Worm (Caenorhabditis elegans): ENCODE data around the gene tax-4.

The tax-4 gene

DNA sequence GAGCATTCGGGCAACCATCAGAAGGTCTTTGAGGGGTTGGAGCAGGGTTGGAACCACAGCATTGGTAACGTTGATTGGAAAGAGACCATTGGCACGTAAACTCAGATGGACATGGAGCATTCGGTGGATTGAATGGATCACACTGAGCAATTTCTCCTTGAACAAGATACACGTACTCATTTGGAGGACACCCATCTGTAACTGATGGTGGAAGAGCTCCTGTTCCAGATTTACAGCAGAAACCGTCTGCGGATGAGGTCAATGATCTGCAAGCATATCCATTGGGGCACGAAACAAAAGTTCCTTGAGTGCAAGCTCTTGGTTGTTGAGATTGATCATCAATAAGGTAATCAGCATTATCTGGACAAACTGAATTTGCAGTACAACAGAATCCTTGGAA lies 20.6 kb downstream of the tax-4 start:
- no peak for TF ChIP-seq hlh-4 (tag; optimal IDR thresholded peaks at IDR 0.05)
- no peak for TF ChIP-seq ceh-88 (GFP tag; IDR thresholded peaks at IDR 0.05)
- no peak for TF ChIP-seq nhr-20 (tag; optimal IDR thresholded peaks at IDR 0.05)

DNA sequence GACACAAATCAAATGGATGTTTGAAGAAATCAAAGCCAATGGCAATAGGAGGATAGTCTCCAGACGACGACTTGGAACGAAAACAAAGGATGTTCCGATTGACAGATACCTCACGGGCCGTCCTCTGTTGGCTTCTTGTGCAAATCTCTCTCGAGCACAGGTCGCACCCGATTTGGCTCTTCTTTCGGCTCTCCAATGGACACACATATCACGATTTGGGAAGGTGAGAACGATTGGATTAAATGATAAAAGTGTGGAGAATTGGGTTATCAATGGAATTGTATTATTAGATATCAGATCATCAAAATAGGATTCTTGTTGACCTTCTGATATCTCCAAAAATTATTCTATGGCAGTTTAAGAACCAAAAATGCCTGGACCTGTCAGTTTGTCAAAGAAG lies 24.8 kb downstream of the tax-4 start, which contains the start of gene ZC84.1:
Gene ZC84.1 (minus strand): TSS at position 101 of the 400 bp plus-strand sequence.
- no peak for TF ChIP-seq lin-14 (GFP tag; optimal IDR thresholded peaks at IDR 0.05)
- TF ChIP-seq nhr-76 (tag; optimal IDR thresholded peaks at IDR 0.05) = no peak
- no peak for TF ChIP-seq nhr-20 (tag; optimal IDR thresholded peaks at IDR 0.05)
- no peak for TF ChIP-seq ztf-11 (tag; optimal IDR thresholded peaks at IDR 0.05)
- TF ChIP-seq nhr-28 (tag; optimal IDR thresholded peaks at IDR 0.05) = no peak
- TF ChIP-seq unc-86 (tag; optimal IDR thresholded peaks at IDR 0.05) = no peak
- TF ChIP-seq C04F5.9 (tag; optimal IDR thresholded peaks at IDR 0.05) = no peak
- TF ChIP-seq nhr-12 (tag; optimal IDR thresholded peaks at IDR 0.05) = no peak
- no peak for TF ChIP-seq unc-62 (GFP tag; optimal IDR thresholded peaks at IDR 0.05)
- no peak for TF ChIP-seq fkh-10 (GFP tag; optimal IDR thresholded peaks at IDR 0.05)
- TF ChIP-seq lir-3 (tag; optimal IDR thresholded peaks at IDR 0.05; ENCODE audit: poor library complexity) = no peak
- no peak for TF ChIP-seq grh-1 (GFP tag; IDR thresholded peaks at IDR 0.05)

DNA sequence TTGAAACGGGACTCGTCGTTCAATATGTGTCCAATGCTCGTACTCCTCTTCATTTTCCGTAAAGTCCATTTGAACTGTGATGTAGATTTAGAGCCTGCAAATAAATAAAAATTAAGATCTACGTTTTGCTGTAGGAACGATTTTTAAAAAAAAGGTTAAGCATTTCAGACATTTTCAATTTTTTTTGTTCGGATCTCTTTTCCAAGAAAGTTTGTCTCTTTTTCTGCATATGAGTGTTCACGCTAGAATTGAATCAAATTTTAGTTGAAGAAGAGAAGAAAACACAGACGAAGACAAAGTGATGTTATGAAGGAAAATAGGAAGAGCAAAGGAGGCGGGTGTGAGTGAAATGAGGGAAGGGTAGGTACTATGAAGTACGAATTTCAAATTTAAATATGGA lies 34.0 kb downstream of the tax-4 start, which contains the start of gene npr-29:
Gene npr-29 (minus strand): TSS at position 101 of the 400 bp plus-strand sequence.
- TF ChIP-seq nhr-20 (tag; optimal IDR thresholded peaks at IDR 0.05) (no peak), ets-5 (GFP tag; IDR thresholded peaks at IDR 0.05) (no peak), sup-37 (GFP tag; optimal IDR thresholded peaks at IDR 0.05) (no peak), ceh-82 (tag; optimal IDR thresholded peaks at IDR 0.05) (no peak), alr-1 (tag; optimal IDR thresholded peaks at IDR 0.05; ENCODE audit: borderline replicate concordance) (no peak), pqm-1 (tag; optimal IDR thresholded peaks at IDR 0.05) (no peak), rnt-1 (tag; optimal IDR thresholded peaks at IDR 0.05) (no peak), lin-15B (tag; optimal IDR thresholded peaks at IDR 0.05) (no peak), ceh-90 (tag; optimal IDR thresholded peaks at IDR 0.05) (no peak), ces-1 (GFP tag; optimal IDR thresholded peaks at IDR 0.05) (no peak), unc-30 (tag; optimal IDR thresholded peaks at IDR 0.05) (no peak)

DNA sequence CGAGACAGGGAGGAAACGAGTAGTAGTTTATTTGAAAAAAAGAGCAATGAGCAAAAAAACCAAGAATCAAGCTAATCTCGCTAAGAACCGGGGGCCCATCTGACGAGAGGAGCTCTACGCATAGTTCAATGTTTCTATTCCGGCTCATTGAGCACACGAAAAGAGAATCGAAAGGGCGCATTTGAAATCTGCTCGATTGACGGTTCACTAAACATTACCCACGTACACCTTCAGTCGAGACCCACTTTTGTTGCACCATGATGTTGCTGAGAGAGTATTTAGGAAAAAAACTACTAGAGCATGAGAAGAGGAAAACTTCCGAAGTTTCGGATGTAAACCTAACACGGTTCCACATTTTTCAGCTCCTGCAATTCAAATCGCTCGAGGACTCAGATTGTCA lies 43.6 kb downstream of the tax-4 start:
- TF ChIP-seq nhr-28 (tag; optimal IDR thresholded peaks at IDR 0.05) = no peak
- no peak for TF ChIP-seq sptf-1 (tag; optimal IDR thresholded peaks at IDR 0.05)
- peak; percentile 21 for TF ChIP-seq lin-14 (GFP tag; optimal IDR thresholded peaks at IDR 0.05)
- peak; percentile 30 for TF ChIP-seq aly-2 (tag; optimal IDR thresholded peaks at IDR 0.05)

DNA sequence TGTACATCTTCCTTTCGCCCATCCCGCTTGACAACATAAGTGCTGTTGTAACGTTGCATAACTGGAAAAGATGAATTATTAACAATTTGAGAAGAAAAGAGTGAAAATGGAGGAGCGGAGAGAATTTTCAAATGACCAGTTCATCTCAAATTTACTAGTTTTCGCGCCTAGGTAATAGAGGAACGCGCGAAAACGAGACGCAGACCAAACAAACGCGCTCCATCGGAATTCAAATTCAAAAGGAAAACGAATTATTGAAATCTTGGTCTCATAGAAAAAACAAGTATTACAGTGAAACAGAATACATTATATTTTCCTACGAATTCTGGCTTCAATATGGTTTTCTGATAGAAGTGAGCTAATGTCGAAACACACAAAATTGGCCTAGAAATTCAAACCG lies 46.8 kb downstream of the tax-4 start:
- TF ChIP-seq tlp-1 (tag; optimal IDR thresholded peaks at IDR 0.05) (no peak), alr-1 (tag; optimal IDR thresholded peaks at IDR 0.05; ENCODE audit: borderline replicate concordance) (no peak), jun-1 (tag; optimal IDR thresholded peaks at IDR 0.05) (no peak), pqm-1 (tag; optimal IDR thresholded peaks at IDR 0.05) (no peak), lin-15B (tag; optimal IDR thresholded peaks at IDR 0.05) (peak; percentile 58), swsn-7 (tag; optimal IDR thresholded peaks at IDR 0.05) (peak; percentile 31), rnt-1 (tag; optimal IDR thresholded peaks at IDR 0.05) (peak; percentile 27), egl-13 (tag; optimal IDR thresholded peaks at IDR 0.05) (no peak), aly-2 (tag; optimal IDR thresholded peaks at IDR 0.05) (no peak), lin-35 (GFP tag; optimal IDR thresholded peaks at IDR 0.05) (peak; percentile 88 to 95), skn-1 (tag; optimal IDR thresholded peaks at IDR 0.05) (peak; percentile 10), unc-130 (tag; optimal IDR thresholded peaks at IDR 0.05) (no peak), ceh-8 (GFP tag; optimal IDR thresholded peaks at IDR 0.05) (no peak), fkh-10 (GFP tag; optimal IDR thresholded peaks at IDR 0.05) (no peak), pag-3 (tag; optimal IDR thresholded peaks at IDR 0.05; ENCODE audit: borderline replicate concordance, insufficient read depth) (no peak), unc-98 (GFP tag; IDR thresholded peaks at IDR 0.05) (no peak), nhr-47 (tag; optimal IDR thresholded peaks at IDR 0.05) (peak; percentile 57), aha-1 (tag; optimal IDR thresholded peaks at IDR 0.05) (no peak), ets-5 (GFP tag; IDR thresholded peaks at IDR 0.05) (no peak), fkh-8 (tag; optimal IDR thresholded peaks at IDR 0.05) (peak; percentile 28), vab-15 (tag; optimal IDR thresholded peaks at IDR 0.05) (no peak), ces-1 (GFP tag; optimal IDR thresholded peaks at IDR 0.05) (no peak), sptf-1 (tag; optimal IDR thresholded peaks at IDR 0.05) (no peak), mab-9 (GFP tag; IDR thresholded peaks at IDR 0.05) (no peak), nhr-76 (tag; optimal IDR thresholded peaks at IDR 0.05) (no peak), mef-2 (tag; optimal IDR thresholded peaks at IDR 0.05) (no peak), grh-1 (GFP tag; IDR thresholded peaks at IDR 0.05) (no peak), dpl-1 (GFP tag; optimal IDR thresholded peaks at IDR 0.05) (peak; percentile 90 to 94 (median 92))

Data from whole organism, L1 larva.